Fruit fly (Drosophila melanogaster) whole organism: ENCODE results near the gene CG4686.

Experiments used
- CG8478 ChIP-seq: fragments of >200 bp; optimal IDR thresholded peaks from 2 replicates; lab custom pipeline; 2018; ENCODE audit warnings: inconsistent platforms
- Dll ChIP-seq: fragments of >200 bp; optimal IDR thresholded peaks from 2 replicates; lab custom pipeline; 2017
- pan ChIP-seq: fragments of >200 bp; optimal IDR thresholded peaks from 2 replicates; lab custom pipeline; 2017
- psq ChIP-seq: fragments of >200 bp; optimal IDR thresholded peaks from 2 replicates; lab custom pipeline; 2017
- usp ChIP-seq: fragments of >200 bp; optimal IDR thresholded peaks from 2 replicates; lab custom pipeline; 2017; ENCODE audit warnings: missing biosample characterization, missing genetic modification characterization, mixed read lengths

DNA sequence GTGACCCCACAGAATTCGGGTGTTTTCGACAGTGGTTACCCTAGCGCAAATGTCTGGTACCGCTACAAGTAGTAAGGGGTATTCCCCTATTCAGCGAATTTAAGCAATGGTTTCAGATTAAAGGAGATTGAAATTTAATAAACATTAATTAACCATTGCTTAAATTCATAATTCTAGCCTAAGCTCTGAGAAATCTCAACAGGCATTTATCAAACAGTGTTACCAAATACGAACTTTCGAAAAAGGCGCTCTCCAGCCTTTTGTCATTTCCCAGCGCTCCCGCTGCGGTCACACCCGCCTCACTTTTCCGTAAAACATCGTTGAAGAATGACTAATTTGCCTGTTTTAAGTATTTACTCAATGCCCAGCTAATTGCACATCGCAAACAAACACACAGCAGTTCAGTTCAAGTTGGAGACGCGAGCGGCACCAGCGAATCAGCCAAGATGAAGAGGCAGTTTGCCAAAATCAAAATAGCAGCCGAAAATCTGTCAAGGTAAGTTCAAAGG, 40.6 kb downstream of the CG4686 start, which contains the start of the genes Surf6 and RhoGAP92B:
- TF ChIP-seq psq (no peak), pan (lab: Kevin White, UChicago) (no peak), CG8478 (lab: Kevin White, UChicago) (no peak), Dll (lab: Kevin White, UChicago) (no peak), usp (GFP tag; lab: Kevin White, UChicago) (no peak)
